Fruit fly (Drosophila melanogaster): ENCODE data around the gene Pli.

Gene Pli

DNA sequence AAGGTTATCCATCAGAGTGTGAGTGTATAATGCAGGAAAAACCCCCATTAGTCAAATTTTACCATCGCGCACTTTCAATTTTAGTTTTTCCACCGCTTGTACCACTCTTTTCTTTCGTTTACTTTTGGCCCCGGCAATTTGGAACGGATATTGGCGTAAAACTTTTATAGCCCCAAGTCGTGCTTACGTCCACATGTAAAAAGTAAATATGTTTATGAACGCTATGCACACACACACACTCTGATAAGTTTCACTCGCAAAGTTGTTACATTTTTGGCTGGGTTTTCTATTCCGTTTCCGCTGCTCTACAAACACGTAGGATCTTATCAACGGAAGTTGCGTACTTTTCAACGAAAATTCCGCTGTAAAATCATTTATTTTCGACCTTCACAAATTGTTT lies 13.2 kb downstream of the Pli start (continued):
- TF ChIP-seq CG12071 (GFP tag; optimal IDR thresholded peaks at IDR 0.05) (no peak), CG12236 (GFP tag; optimal IDR thresholded peaks at IDR 0.05) (no peak), bsh (GFP tag; optimal IDR thresholded peaks at IDR 0.05) (no peak), Fer3 (tag; optimal IDR thresholded peaks at IDR 0.05) (no peak), zfh2 (GFP tag; optimal IDR thresholded peaks at IDR 0.05) (no peak), vnd (GFP tag; IDR thresholded peaks at IDR 0.05; ENCODE audit: partially characterized antibody) (no peak), Tbp (GFP tag; optimal IDR thresholded peaks at IDR 0.05) (no peak), Kr (GFP tag; optimal IDR thresholded peaks at IDR 0.05) (no peak), tgo (GFP tag; IDR thresholded peaks at IDR 0.05) (no peak), CG2116 (GFP tag; optimal IDR thresholded peaks at IDR 0.05) (peak; percentile 1), Asciz (GFP tag; optimal IDR thresholded peaks at IDR 0.05) (peak; percentile 19), sens-2 (GFP tag; IDR thresholded peaks at IDR 0.05) (no peak), insv (GFP tag; optimal IDR thresholded peaks at IDR 0.05) (no peak), PHDP (tag; optimal IDR thresholded peaks at IDR 0.05) (peak; percentile 17), nerfin-2 (GFP tag; IDR thresholded peaks at IDR 0.05; ENCODE audit: partially characterized antibody) (no peak), CG2678 (tag; optimal IDR thresholded peaks at IDR 0.05) (peak; percentile 9), z (GFP tag; IDR thresholded peaks at IDR 0.05) (no peak), CG9817 (tag; optimal IDR thresholded peaks at IDR 0.05) (no peak), gro (GFP tag; optimal IDR thresholded peaks at IDR 0.05) (no peak), psq (GFP tag; optimal IDR thresholded peaks at IDR 0.05) (no peak), cas (GFP tag; IDR thresholded peaks at IDR 0.05) (no peak), ewg (GFP tag; optimal IDR thresholded peaks at IDR 0.05) (no peak), pan (optimal IDR thresholded peaks at IDR 0.05) (no peak), pan (GFP tag; optimal IDR thresholded peaks at IDR 0.05 in 1 of 2, IDR thresholded peaks at IDR 0.05 in 1 of 2) (no peak), croc (GFP tag; conservative IDR thresholded peaks at IDR 0.05) (no peak), CG3281 (GFP tag; optimal IDR thresholded peaks at IDR 0.05) (no peak), bbx (GFP tag; IDR thresholded peaks at IDR 0.05; ENCODE audit: partially characterized antibody) (no peak), H15 (GFP tag; IDR thresholded peaks at IDR 0.05) (0 out of 3 replicates have a peak, but pooled peaks have one; percentile 21), CG9932 (GFP tag; IDR thresholded peaks at IDR 0.05) (no peak), ssp (GFP tag; IDR thresholded peaks at IDR 0.05) (no peak), CG10462 (GFP tag; optimal IDR thresholded peaks at IDR 0.05) (no peak), Oli (tag; optimal IDR thresholded peaks at IDR 0.05) (no peak), mirr (GFP tag; optimal IDR thresholded peaks at IDR 0.05) (peak; percentile 13), CG15269 (tag; optimal IDR thresholded peaks at IDR 0.05) (no peak), CG15696 (tag; optimal IDR thresholded peaks at IDR 0.05) (no peak), CG10431 (GFP tag; optimal IDR thresholded peaks at IDR 0.05) (no peak), Hmr (GFP tag; optimal IDR thresholded peaks at IDR 0.05) (peak; percentile 10), CoRest (tag; optimal IDR thresholded peaks at IDR 0.05) (no peak), Rx (GFP tag; IDR thresholded peaks at IDR 0.05) (no peak), ATbp (GFP tag; optimal IDR thresholded peaks at IDR 0.05) (peak; percentile 57), CG12391 (tag; optimal IDR thresholded peaks at IDR 0.05) (no peak), crol (GFP tag; IDR thresholded peaks at IDR 0.05) (no peak), Max (GFP tag; optimal IDR thresholded peaks at IDR 0.05) (no peak), sob (GFP tag; IDR thresholded peaks at IDR 0.05) (no peak), ken (GFP tag; IDR thresholded peaks at IDR 0.05) (no peak), Dll (GFP tag; IDR thresholded peaks at IDR 0.05; ENCODE audit: partially characterized antibody) (no peak), NFAT (GFP tag; IDR thresholded peaks at IDR 0.05) (no peak), Optix (GFP tag; IDR thresholded peaks at IDR 0.05) (no peak), Hey (tag; optimal IDR thresholded peaks at IDR 0.05) (no peak), CG5180 (GFP tag; optimal IDR thresholded peaks at IDR 0.05) (no peak), CG9876 (GFP tag; optimal IDR thresholded peaks at IDR 0.05) (no peak), CG31441 (GFP tag; IDR thresholded peaks at IDR 0.05) (no peak)

Data from whole organism, embryonic.